Worm (Caenorhabditis elegans) whole organism, early embryonic: ENCODE results near the gene cyd-1.
"Not testable (repeated sequence)": the region's sequence is repeated elsewhere in the genome, so short reads cannot be mapped to it uniquely, and the experiment has no call there.

Experiments
- B0310.2 ChIP-seq: sonication (generic microtip); optimal IDR thresholded peaks from 2 replicates; lab custom pipeline; 2016; ENCODE audit warnings: mild to moderate bottlenecking, missing genetic modification characterization, missing compliant biosample characterization
- F13C5.2 ChIP-seq: sonication (generic microtip); optimal IDR thresholded peaks from 2 replicates; lab custom pipeline; 2017; ENCODE audit warnings: mild to moderate bottlenecking, missing genetic modification characterization, inconsistent platforms, missing compliant biosample characterization
- aly-1 ChIP-seq: sonication (generic microtip); optimal IDR thresholded peaks from 2 replicates; lab custom pipeline; 2016; ENCODE audit warnings: missing genetic modification characterization, missing compliant biosample characterization
- ama-1 ChIP-seq: fragments of 150-350 bp; optimal IDR thresholded peaks from 2 replicates; lab custom pipeline; 2014
- ceh-13 ChIP-seq: fragments of 200-800 bp; sonication (Bioruptor generic); optimal IDR thresholded peaks from 2 replicates; lab custom pipeline; 2018; ENCODE audit warnings: mild to moderate bottlenecking, missing genetic modification characterization, missing compliant biosample characterization
- ceh-36 ChIP-seq: sonication (generic microtip); optimal IDR thresholded peaks from 2 replicates; lab custom pipeline; 2016; ENCODE audit warnings: missing genetic modification characterization, inconsistent platforms, missing compliant biosample characterization
- ets-7 ChIP-seq: sonication (generic microtip); optimal IDR thresholded peaks from 2 replicates; lab custom pipeline; 2016; ENCODE audit warnings: missing genotype, missing genetic modification characterization, missing compliant biosample characterization
- flt-1 ChIP-seq: fragments of 200-800 bp; sonication (Bioruptor generic); IDR thresholded peaks from 2 replicates; pipeline ENCODE4 v1.3.6; 2022; ENCODE audit warnings: missing genetic modification characterization, missing compliant biosample characterization
- hmbx-1 ChIP-seq: sonication (generic microtip); optimal IDR thresholded peaks from 2 replicates; lab custom pipeline; 2016; ENCODE audit warnings: mild to moderate bottlenecking, missing genetic modification characterization, missing compliant biosample characterization
- hmg-4 ChIP-seq: fragments of 200-800 bp; sonication (Bioruptor generic); optimal IDR thresholded peaks from 2 replicates; lab custom pipeline; 2018; ENCODE audit warnings: mild to moderate bottlenecking, missing genetic modification characterization, missing compliant biosample characterization
- hnd-1 ChIP-seq: sonication (generic microtip); optimal IDR thresholded peaks from 2 replicates; lab custom pipeline; 2016; ENCODE audit warnings: missing genetic modification characterization, missing compliant biosample characterization
- pes-1 ChIP-seq: fragments of 200-800 bp; sonication (Bioruptor generic); IDR thresholded peaks from 2 replicates; pipeline ENCODE4 v1.3.6; 2022; ENCODE audit warnings: missing genetic modification reagents, missing genetic modification characterization, missing compliant biosample characterization
- sea-1 ChIP-seq: fragments of 200-800 bp; sonication (Bioruptor generic); conservative IDR thresholded peaks from 2 replicates; pipeline ENCODE4 v1.3.6; 2022; ENCODE audit warnings: missing genetic modification characterization, missing compliant biosample characterization
- tbx-11 ChIP-seq: fragments of 200-800 bp; sonication (Bioruptor generic); IDR thresholded peaks from 2 replicates; pipeline ENCODE4 v1.3.6; 2022; ENCODE audit warnings: missing genetic modification characterization, missing compliant biosample characterization
- tbx-37 ChIP-seq: fragments of 200-800 bp; sonication (Bioruptor generic); conservative IDR thresholded peaks from 2 replicates; pipeline ENCODE4 v1.3.6; 2022; ENCODE audit warnings: missing genetic modification reagents, missing genetic modification characterization, missing compliant biosample characterization

Gene cyd-1

ce11 chrII:13029290-13030050, 49.1 kb downstream of the cyd-1 start:
- TF ChIP-seq tbx-37 (GFP tag; lab: Robert Waterston, UW) (no peak), hnd-1 (no peak), aly-1 (tag; lab: Kevin White, UChicago) (no peak), B0310.2 (tag; lab: Kevin White, UChicago) (no peak), ceh-36 (tag; lab: Kevin White, UChicago) (no peak), sea-1 (no peak)

- TF ChIP-seq tbx-11 (GFP tag; lab: Robert Waterston, UW) (no peak), hmbx-1 (tag; lab: Kevin White, UChicago) (no peak), B0310.2 (tag; lab: Kevin White, UChicago) (no peak), ama-1 (lab: Kevin White, UChicago) (no peak), ceh-13 (no peak), hmg-4 (GFP tag; lab: Kevin White, UChicago) (no peak), F13C5.2 (no peak), pes-1 (GFP tag; lab: Robert Waterston, UW) (no peak), ets-7 (no peak), tbx-37 (GFP tag; lab: Robert Waterston, UW) (no peak), hnd-1 (no peak)
Observed at ce11 chrII:13030051-13030437, 49.7 kb downstream of the cyd-1 start.

ce11 chrII:13030567-13031188, 50.3 kb downstream of the cyd-1 start:
- TF ChIP-seq B0310.2 (tag; lab: Kevin White, UChicago) (no peak), ceh-13 (no peak), F13C5.2 (no peak), tbx-37 (GFP tag; lab: Robert Waterston, UW) (no peak), ets-7 (no peak), ceh-36 (tag; lab: Kevin White, UChicago) (no peak), hmbx-1 (tag; lab: Kevin White, UChicago) (no peak), pes-1 (GFP tag; lab: Robert Waterston, UW) (no peak), sea-1 (no peak), flt-1 (GFP tag; lab: Robert Waterston, UW) (no peak)

- TF ChIP-seq F13C5.2; tbx-11 (GFP tag; lab: Robert Waterston, UW); ama-1 (lab: Kevin White, UChicago): not testable (repeated sequence)
Observed at ce11 chrII:13031649-13032191, 51.3 kb downstream of the cyd-1 start, which contains the start of gene F18A11.2. TSS of gene F18A11.2 (plus strand) at chrII:13031699.

- no peak for TF ChIP-seq sea-1
- no peak for TF ChIP-seq aly-1 (tag; lab: Kevin White, UChicago)
- no peak for TF ChIP-seq hnd-1
- TF ChIP-seq pes-1 (GFP tag; lab: Robert Waterston, UW) = no peak
- no peak for TF ChIP-seq hmg-4 (GFP tag; lab: Kevin White, UChicago)
- TF ChIP-seq B0310.2 (tag; lab: Kevin White, UChicago) = no peak
Observed at ce11 chrII:13036717-13037116, 56.3 kb downstream of the cyd-1 start, which contains the start of gene F18A11.3. TSS of gene F18A11.3 (minus strand) at chrII:13036841.
